Fruit fly (Drosophila melanogaster): Measurements from ENCODE around the gene Ptpa.

DNA sequence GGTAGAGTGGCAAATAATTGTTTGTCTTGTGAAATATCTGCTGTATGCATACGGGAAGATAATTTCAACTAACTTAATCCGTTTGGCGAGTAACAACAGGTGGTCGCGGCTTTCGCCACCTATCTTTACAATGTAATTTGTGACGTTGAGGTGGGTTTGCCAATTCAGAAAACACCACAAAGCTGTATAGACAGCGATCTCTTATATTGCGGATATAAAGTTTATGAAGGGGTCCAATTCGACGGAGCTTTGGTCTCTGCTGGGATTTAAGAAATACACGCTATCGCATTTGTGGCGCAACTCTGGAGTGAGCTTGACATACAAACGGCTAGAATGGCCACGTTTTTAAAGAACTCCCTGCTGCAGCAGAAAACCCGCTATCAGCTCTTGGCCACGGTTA, 49.2 kb upstream of the Ptpa start, which contains the start of gene CG33282:
- no peak for TF ChIP-seq psq (optimal IDR thresholded peaks at IDR 0.05)
- no peak for TF ChIP-seq h (optimal IDR thresholded peaks at IDR 0.05)
- TF ChIP-seq ttk (optimal IDR thresholded peaks at IDR 0.05): no peak
- TF ChIP-seq Myc (optimal IDR thresholded peaks at IDR 0.05): no peak
- no peak for TF ChIP-seq Sin3A (optimal IDR thresholded peaks at IDR 0.05)
